Fruit fly (Drosophila melanogaster) whole organism, embryonic: Measurements from ENCODE around the gene Nup98-96.
A peak's percentile ranks its signal among the peaks of the same experiment; 100 is the strongest.

ENCODE experiments used
- Antp ChIP-seq: fragments of 200-800 bp; sonication (Bioruptor generic); optimal IDR thresholded peaks from 3 replicates; lab custom pipeline; 2016; ENCODE audit warnings: missing biosample characterization, missing genetic modification characterization
- BEAF-32 ChIP-seq: fragments of 200-800 bp; sonication (Bioruptor generic); optimal IDR thresholded peaks from 3 replicates; lab custom pipeline; 2017; ENCODE audit warnings: missing biosample characterization, missing genetic modification characterization, mild to moderate bottlenecking, moderate library complexity, missing genetic modification reagents
- CG10654 ChIP-seq: fragments of 200-800 bp; sonication (Bioruptor generic); optimal IDR thresholded peaks from 2 replicates; lab custom pipeline; 2016; ENCODE audit warnings: missing biosample characterization, missing genetic modification characterization
- CG12236 ChIP-seq: fragments of 200-800 bp; sonication (Bioruptor generic); optimal IDR thresholded peaks from 2 replicates; lab custom pipeline; 2016; ENCODE audit warnings: missing biosample characterization, missing genetic modification characterization
- CG12942 ChIP-seq: fragments of 200-800 bp; sonication (Bioruptor generic); optimal IDR thresholded peaks from 3 replicates; lab custom pipeline; 2016; ENCODE audit warnings: missing biosample characterization, missing genetic modification characterization
- CG13296 ChIP-seq: fragments of 200-800 bp; sonication (Bioruptor generic); optimal IDR thresholded peaks from 3 replicates; lab custom pipeline; 2018; ENCODE audit warnings: missing biosample characterization, mild to moderate bottlenecking, missing genetic modification characterization
- CG13424 ChIP-seq: fragments of 200-800 bp; sonication (Bioruptor generic); optimal IDR thresholded peaks from 2 replicates; lab custom pipeline; 2019; ENCODE audit warnings: missing biosample characterization, mild to moderate bottlenecking, missing genetic modification characterization, moderate library complexity
- CG14667 ChIP-seq: fragments of 200-800 bp; sonication (Bioruptor generic); IDR thresholded peaks from 2 replicates; pipeline ENCODE4 v1.3.6; 2022; ENCODE audit warnings: missing biosample characterization, missing genetic modification characterization
- CG14710 ChIP-seq: fragments of 200-800 bp; sonication (Bioruptor generic); optimal IDR thresholded peaks from 3 replicates; lab custom pipeline; 2019; ENCODE audit warnings: missing biosample characterization, mild to moderate bottlenecking, missing genetic modification characterization, moderate library complexity
- CG15269 ChIP-seq: fragments of 200-800 bp; sonication (Bioruptor generic); optimal IDR thresholded peaks from 2 replicates; lab custom pipeline; 2018; ENCODE audit warnings: missing biosample characterization, mild to moderate bottlenecking, missing genetic modification characterization, moderate library complexity
- CG15479 ChIP-seq: fragments of 200-800 bp; sonication (Bioruptor generic); optimal IDR thresholded peaks from 3 replicates; lab custom pipeline; 2019; ENCODE audit warnings: missing biosample characterization, mild to moderate bottlenecking, missing genetic modification characterization, moderate library complexity
- CG15514 ChIP-seq: fragments of 200-800 bp; sonication (Bioruptor generic); optimal IDR thresholded peaks from 3 replicates; lab custom pipeline; 2017; ENCODE audit warnings: missing biosample characterization, missing genetic modification characterization, mild to moderate bottlenecking, moderate library complexity, missing genetic modification reagents
- CG1603 ChIP-seq: fragments of 200-800 bp; sonication (Bioruptor generic); optimal IDR thresholded peaks from 2 replicates; lab custom pipeline; 2019; ENCODE audit warnings: missing biosample characterization, mild to moderate bottlenecking, missing genetic modification characterization, moderate library complexity
- CG17385 ChIP-seq: fragments of 200-800 bp; sonication (Bioruptor generic); optimal IDR thresholded peaks from 3 replicates; lab custom pipeline; 2018; ENCODE audit warnings: missing biosample characterization, mild to moderate bottlenecking, missing genetic modification characterization
- CG17568 ChIP-seq: fragments of 200-800 bp; sonication (Bioruptor generic); optimal IDR thresholded peaks from 2 replicates; lab custom pipeline; 2018; ENCODE audit warnings: missing biosample characterization, mild to moderate bottlenecking, missing genetic modification characterization, moderate library complexity
- CG17802 ChIP-seq: fragments of 200-800 bp; sonication (Bioruptor generic); optimal IDR thresholded peaks from 2 replicates; lab custom pipeline; 2018; ENCODE audit warnings: missing biosample characterization, mild to moderate bottlenecking, missing genetic modification characterization, moderate library complexity
- CG1832 ChIP-seq: fragments of 200-800 bp; sonication (Bioruptor generic); optimal IDR thresholded peaks from 2 replicates; lab custom pipeline; 2017; ENCODE audit warnings: missing biosample characterization, mild to moderate bottlenecking, missing genetic modification characterization, inconsistent platforms
- CG18619 ChIP-seq: fragments of 200-800 bp; sonication (Bioruptor generic); optimal IDR thresholded peaks from 3 replicates; lab custom pipeline; 2017; ENCODE audit warnings: missing biosample characterization, mild to moderate bottlenecking, missing genetic modification characterization
- CG2199 ChIP-seq: fragments of 200-800 bp; sonication (Bioruptor generic); IDR thresholded peaks from 3 replicates; pipeline ENCODE4 v1.3.6; 2022; ENCODE audit warnings: missing biosample characterization, missing genetic modification characterization
- CG31388 ChIP-seq: fragments of 200-800 bp; sonication (Bioruptor generic); optimal IDR thresholded peaks from 2 replicates; lab custom pipeline; 2016; ENCODE audit warnings: missing biosample characterization, missing genetic modification characterization
- CG3163 ChIP-seq: fragments of 200-800 bp; sonication (Bioruptor generic); optimal IDR thresholded peaks from 3 replicates; lab custom pipeline; 2016; ENCODE audit warnings: missing biosample characterization, missing genetic modification characterization
- CG32532 ChIP-seq: fragments of 200-800 bp; sonication (Bioruptor generic); IDR thresholded peaks from 2 replicates; pipeline ENCODE4 v1.3.6; 2022; ENCODE audit warnings: missing biosample characterization, missing genetic modification characterization
- CG33557 ChIP-seq: fragments of 200-800 bp; sonication (Bioruptor generic); optimal IDR thresholded peaks from 2 replicates; lab custom pipeline; 2019; ENCODE audit warnings: missing biosample characterization, mild to moderate bottlenecking, missing genetic modification characterization, moderate library complexity
- CG6654 ChIP-seq: fragments of 200-800 bp; sonication (Bioruptor generic); optimal IDR thresholded peaks from 2 replicates; lab custom pipeline; 2017; ENCODE audit warnings: missing biosample characterization, mild to moderate bottlenecking, missing genetic modification characterization
- CG6791 ChIP-seq: fragments of 200-800 bp; sonication (Bioruptor generic); IDR thresholded peaks from 3 replicates; pipeline ENCODE4 v1.3.6; 2022; ENCODE audit warnings: missing biosample characterization, missing genetic modification characterization; ENCODE audit not compliant: partially characterized antibody
- CG9817 ChIP-seq: fragments of 200-800 bp; sonication (Bioruptor generic); optimal IDR thresholded peaks from 2 replicates; lab custom pipeline; 2018; ENCODE audit warnings: missing biosample characterization, mild to moderate bottlenecking, missing genetic modification characterization, moderate library complexity
- Dp ChIP-seq: fragments of 200-800 bp; sonication (Bioruptor generic); optimal IDR thresholded peaks from 2 replicates; lab custom pipeline; 2018; ENCODE audit warnings: missing biosample characterization, mild to moderate bottlenecking, missing genetic modification characterization, moderate library complexity
- Lhr ChIP-seq: fragments of 200-800 bp; sonication (Bioruptor generic); optimal IDR thresholded peaks from 3 replicates; lab custom pipeline; 2017; ENCODE audit warnings: mild to moderate bottlenecking, missing biosample characterization, missing genetic modification reagents, missing genetic modification characterization
- Meics ChIP-seq: fragments of 200-800 bp; sonication (Bioruptor generic); optimal IDR thresholded peaks from 2 replicates; lab custom pipeline; 2017; ENCODE audit warnings: missing biosample characterization, mild to moderate bottlenecking, missing genetic modification characterization
- Pdp1 ChIP-seq, 2 experiments: fragments of 200-800 bp; sonication (Bioruptor generic); optimal IDR thresholded peaks; 3 replicates each; lab custom pipeline; 2016; ENCODE audit warnings: missing biosample characterization in 2 of 2, missing genetic modification characterization in 2 of 2, mild to moderate bottlenecking in 1 of 2, moderate library complexity in 1 of 2
- Ptx1 ChIP-seq: fragments of 200-800 bp; sonication (Bioruptor generic); IDR thresholded peaks from 2 replicates; pipeline ENCODE4 v1.3.6; 2022; ENCODE audit warnings: missing biosample characterization, missing genetic modification characterization
- Scr ChIP-seq: fragments of 200-800 bp; sonication (Bioruptor generic); IDR thresholded peaks from 2 replicates; pipeline ENCODE4 v1.3.6; 2022; ENCODE audit warnings: missing biosample characterization, missing genetic modification characterization; ENCODE audit not compliant: partially characterized antibody
- Sry-β ChIP-seq: fragments of 200-800 bp; sonication (Bioruptor generic); optimal IDR thresholded peaks from 2 replicates; lab custom pipeline; 2018; ENCODE audit warnings: missing biosample characterization, mild to moderate bottlenecking, missing genetic modification characterization, moderate library complexity
- TFAM ChIP-seq: fragments of 200-800 bp; sonication (Bioruptor generic); optimal IDR thresholded peaks from 2 replicates; lab custom pipeline; 2017; ENCODE audit warnings: missing biosample characterization, missing genetic modification characterization, inconsistent platforms
- Xrp1 ChIP-seq: fragments of 200-800 bp; sonication (Bioruptor generic); IDR thresholded peaks from 2 replicates; pipeline ENCODE4 v1.3.6; 2022; ENCODE audit warnings: missing biosample characterization, missing genetic modification characterization
- bcd ChIP-seq: fragments of 200-800 bp; sonication (Bioruptor generic); optimal IDR thresholded peaks from 2 replicates; lab custom pipeline; 2017; ENCODE audit warnings: missing biosample characterization, mild to moderate bottlenecking, missing genetic modification characterization
- ewg ChIP-seq: fragments of 200-800 bp; sonication (Bioruptor generic); optimal IDR thresholded peaks from 3 replicates; lab custom pipeline; 2017; ENCODE audit warnings: mild to moderate bottlenecking, missing biosample characterization, missing genetic modification reagents, missing genetic modification characterization
- fd96Cb ChIP-seq: fragments of 200-800 bp; sonication (Bioruptor generic); optimal IDR thresholded peaks from 2 replicates; lab custom pipeline; 2018; ENCODE audit warnings: missing biosample characterization, mild to moderate bottlenecking, missing genetic modification characterization, moderate library complexity
- ftz-f1 ChIP-seq: fragments of 200-800 bp; sonication (Bioruptor generic); optimal IDR thresholded peaks from 2 replicates; lab custom pipeline; 2016; ENCODE audit warnings: missing biosample characterization, missing genetic modification characterization
- gro ChIP-seq: fragments of 200-800 bp; sonication (Bioruptor generic); optimal IDR thresholded peaks from 2 replicates; lab custom pipeline; 2016; ENCODE audit warnings: missing biosample characterization, missing genetic modification characterization
- ham ChIP-seq: fragments of 200-800 bp; sonication (Bioruptor generic); IDR thresholded peaks from 2 replicates; pipeline ENCODE4 v1.3.6; 2022; ENCODE audit warnings: missing biosample characterization, missing genetic modification characterization
- hb ChIP-seq: fragments of 200-800 bp; sonication (Bioruptor generic); IDR thresholded peaks from 3 replicates; pipeline ENCODE4 v1.3.6; 2022; ENCODE audit warnings: missing biosample characterization, missing genetic modification characterization; ENCODE audit not compliant: partially characterized antibody
- her ChIP-seq: fragments of 200-800 bp; sonication (Bioruptor generic); optimal IDR thresholded peaks from 2 replicates; lab custom pipeline; 2016; ENCODE audit warnings: missing biosample characterization, missing genetic modification characterization
- ind ChIP-seq: fragments of 200-800 bp; sonication (Bioruptor generic); optimal IDR thresholded peaks from 3 replicates; lab custom pipeline; 2016; ENCODE audit warnings: missing biosample characterization, missing genetic modification characterization
- knrl ChIP-seq: fragments of 200-800 bp; sonication (Bioruptor generic); IDR thresholded peaks from 3 replicates; pipeline ENCODE4 v1.3.6; 2022; ENCODE audit warnings: missing biosample characterization, missing genetic modification characterization; ENCODE audit not compliant: partially characterized antibody
- lbe ChIP-seq: fragments of 200-800 bp; sonication (Bioruptor generic); optimal IDR thresholded peaks from 2 replicates; lab custom pipeline; 2016; ENCODE audit warnings: missing biosample characterization, mild to moderate bottlenecking, missing genetic modification characterization
- sens ChIP-seq: fragments of 200-800 bp; sonication (Bioruptor generic); peaks from one replicate; lab custom pipeline; 2016; ENCODE audit warnings: missing biosample characterization, missing genetic modification characterization
- slou ChIP-seq: fragments of 200-800 bp; sonication (Bioruptor generic); optimal IDR thresholded peaks from 3 replicates; lab custom pipeline; 2016; ENCODE audit warnings: missing biosample characterization, missing genetic modification characterization
- stwl ChIP-seq: fragments of 200-800 bp; sonication (Bioruptor generic); optimal IDR thresholded peaks from 3 replicates; lab custom pipeline; 2018; ENCODE audit warnings: missing biosample characterization, mild to moderate bottlenecking, missing genetic modification characterization, moderate library complexity

Gene Nup98-96

DNA sequence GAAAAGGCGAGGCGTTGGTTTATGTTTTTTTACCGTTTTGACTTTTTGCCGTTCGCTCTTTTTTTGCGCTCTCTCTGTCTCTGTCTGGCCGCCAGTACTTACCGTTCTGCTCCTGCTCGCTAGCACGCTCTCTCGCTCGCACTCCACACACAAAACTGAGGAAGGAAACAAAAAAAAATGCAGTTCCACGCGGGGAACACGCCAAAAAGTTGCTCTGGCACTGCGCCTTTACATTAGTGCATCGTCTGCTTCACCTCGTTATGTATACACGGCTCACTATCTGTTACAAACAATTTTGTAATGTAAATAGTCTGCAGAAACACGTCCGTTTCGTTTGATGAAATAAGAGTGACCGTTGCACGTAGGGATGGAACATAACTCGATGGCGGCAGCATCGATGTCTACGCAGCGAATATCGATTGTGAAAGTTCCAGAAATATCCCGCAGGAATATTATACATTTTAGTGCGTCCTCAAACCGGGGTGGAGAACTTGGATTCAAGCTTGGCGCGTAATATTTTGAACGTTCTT is 37.5 kb upstream of the Nup98-96 start, which contains the start of the genes CG33111 and eIF4G2 (continued):
- TF ChIP-seq hb (peak; percentile 76; the same call in 2 of the 3 replicates), CG17568 (GFP tag; lab: Kevin White, UChicago) (peak; percentile 13), Scr (peak; percentile 75), slou (GFP tag; lab: Kevin White, UChicago) (no peak), CG15479 (GFP tag; lab: Kevin White, UChicago) (no peak), bcd (no peak), CG2199 (GFP tag; lab: Robert Waterston, UW) (0 out of 3 replicates have a peak, but pooled peaks have one; percentile 23), sens (GFP tag; lab: Kevin White, UChicago) (peak; percentile 83), her (peak; percentile 43), BEAF-32 (GFP tag; lab: Kevin White, UChicago) (peak; percentile 92), Sry-β (no peak), CG33557 (GFP tag; lab: Kevin White, UChicago) (peak; percentile 51), CG6791 (GFP tag; lab: Robert Waterston, UW) (peak; percentile 91), CG6654 (GFP tag; lab: Kevin White, UChicago) (no peak), Antp (GFP tag; lab: Kevin White, UChicago) (peak; percentile 41), CG14667 (GFP tag; lab: Robert Waterston, UW) (no peak), knrl (GFP tag; lab: Robert Waterston, UW) (peak; percentile 85), Meics (GFP tag; lab: Kevin White, UChicago) (peak; percentile 4), Dp (GFP tag; lab: Kevin White, UChicago) (peak; percentile 95), CG15514 (GFP tag; lab: Kevin White, UChicago) (peak; percentile 78), CG31388 (GFP tag; lab: Kevin White, UChicago) (no peak), Pdp1 (GFP tag; optimal IDR thresholded peaks at IDR 0.05; lab: Kevin White, UChicago) (peak; percentile 12 to 75), lbe (GFP tag; lab: Kevin White, UChicago) (no peak), CG17802 (tag; lab: Kevin White, UChicago) (no peak), CG13296 (GFP tag; lab: Kevin White, UChicago) (peak; percentile 16), ind (GFP tag; lab: Kevin White, UChicago) (no peak), stwl (tag; lab: Kevin White, UChicago) (peak; percentile 45), Xrp1 (GFP tag; lab: Robert Waterston, UW) (peak; percentile 38; the same call in 1 of the 2 replicates), ftz-f1 (GFP tag; lab: Kevin White, UChicago) (peak; percentile 17), CG18619 (no peak), CG10654 (GFP tag; lab: Kevin White, UChicago) (no peak), CG9817 (tag; lab: Kevin White, UChicago) (peak; percentile 14), CG1603 (tag; lab: Kevin White, UChicago) (peak; percentile 89), CG13424 (peak; percentile 33), CG12236 (GFP tag; lab: Kevin White, UChicago) (no peak), CG3163 (GFP tag; lab: Kevin White, UChicago) (no peak), CG12942 (GFP tag; lab: Kevin White, UChicago) (peak; percentile 27), TFAM (no peak), ewg (GFP tag; lab: Kevin White, UChicago) (peak; percentile 98), CG32532 (peak; percentile 47), CG15269 (tag; lab: Kevin White, UChicago) (peak; percentile 20), CG17385 (GFP tag; lab: Kevin White, UChicago) (peak; percentile 35), Lhr (GFP tag; lab: Kevin White, UChicago) (peak; percentile 91), CG1832 (peak; percentile 92), ham (GFP tag; lab: Robert Waterston, UW) (no peak), gro (GFP tag; lab: Kevin White, UChicago) (peak; percentile 68), fd96Cb (tag; lab: Kevin White, UChicago) (no peak), CG14710 (peak; percentile 81), Ptx1 (GFP tag; lab: Robert Waterston, UW) (0 out of 2 replicates have a peak, but pooled peaks have one; percentile 20)
